Fruit fly (Drosophila melanogaster) whole organism, embryonic: ENCODE data around the gene flw.

Experiments used
- Atf6 ChIP-seq: fragments of 200-800 bp; sonication (Bioruptor generic); IDR thresholded peaks from 2 replicates; pipeline ENCODE4 v1.3.6; 2022; ENCODE audit warnings: missing biosample characterization, missing genetic modification characterization
- CG11456 ChIP-seq: fragments of 200-800 bp; sonication (Bioruptor generic); IDR thresholded peaks from 3 replicates; pipeline ENCODE4 v1.3.6; 2022; ENCODE audit warnings: missing biosample characterization, missing genetic modification characterization
- CG12219 ChIP-seq: fragments of 200-800 bp; sonication (Bioruptor generic); optimal IDR thresholded peaks from 3 replicates; lab custom pipeline; 2018; ENCODE audit warnings: missing biosample characterization, mild to moderate bottlenecking, missing genetic modification characterization
- CG12942 ChIP-seq: fragments of 200-800 bp; sonication (Bioruptor generic); optimal IDR thresholded peaks from 3 replicates; lab custom pipeline; 2016; ENCODE audit warnings: missing biosample characterization, missing genetic modification characterization
- CG13296 ChIP-seq: fragments of 200-800 bp; sonication (Bioruptor generic); optimal IDR thresholded peaks from 3 replicates; lab custom pipeline; 2018; ENCODE audit warnings: missing biosample characterization, mild to moderate bottlenecking, missing genetic modification characterization
- CG13624 ChIP-seq: fragments of 200-800 bp; sonication (Bioruptor generic); optimal IDR thresholded peaks from 2 replicates; lab custom pipeline; 2016; ENCODE audit warnings: missing biosample characterization, missing genetic modification characterization
- CG14667 ChIP-seq: fragments of 200-800 bp; sonication (Bioruptor generic); IDR thresholded peaks from 2 replicates; pipeline ENCODE4 v1.3.6; 2022; ENCODE audit warnings: missing biosample characterization, missing genetic modification characterization
- CG15073 ChIP-seq: fragments of 200-800 bp; sonication (Bioruptor generic); optimal IDR thresholded peaks from 2 replicates; lab custom pipeline; 2016; ENCODE audit warnings: missing biosample characterization, missing genetic modification characterization
- CG15514 ChIP-seq: fragments of 200-800 bp; sonication (Bioruptor generic); optimal IDR thresholded peaks from 3 replicates; lab custom pipeline; 2017; ENCODE audit warnings: missing biosample characterization, missing genetic modification characterization, mild to moderate bottlenecking, moderate library complexity, missing genetic modification reagents
- CG15696 ChIP-seq: fragments of 200-800 bp; sonication (Bioruptor generic); optimal IDR thresholded peaks from 2 replicates; lab custom pipeline; 2019; ENCODE audit warnings: missing biosample characterization, mild to moderate bottlenecking, missing genetic modification characterization, moderate library complexity
- CG17385 ChIP-seq: fragments of 200-800 bp; sonication (Bioruptor generic); optimal IDR thresholded peaks from 3 replicates; lab custom pipeline; 2018; ENCODE audit warnings: missing biosample characterization, mild to moderate bottlenecking, missing genetic modification characterization
- CG17802 ChIP-seq: fragments of 200-800 bp; sonication (Bioruptor generic); optimal IDR thresholded peaks from 2 replicates; lab custom pipeline; 2018; ENCODE audit warnings: missing biosample characterization, mild to moderate bottlenecking, missing genetic modification characterization, moderate library complexity
- CG17829 ChIP-seq: fragments of 200-800 bp; optimal IDR thresholded peaks from 2 replicates; lab custom pipeline; 2019; ENCODE audit warnings: missing biosample characterization, mild to moderate bottlenecking, missing genetic modification characterization, moderate library complexity
- CG17912 ChIP-seq: fragments of 200-800 bp; sonication (Bioruptor generic); optimal IDR thresholded peaks from 2 replicates; lab custom pipeline; 2018; ENCODE audit warnings: missing biosample characterization, mild to moderate bottlenecking, missing genetic modification characterization
- CG18619 ChIP-seq: fragments of 200-800 bp; sonication (Bioruptor generic); optimal IDR thresholded peaks from 3 replicates; lab custom pipeline; 2017; ENCODE audit warnings: missing biosample characterization, mild to moderate bottlenecking, missing genetic modification characterization
- CG18764 ChIP-seq: fragments of 200-800 bp; sonication (Bioruptor generic); optimal IDR thresholded peaks from 3 replicates; lab custom pipeline; 2016; ENCODE audit warnings: missing biosample characterization, missing genetic modification characterization
- CG2712 ChIP-seq: fragments of 200-800 bp; optimal IDR thresholded peaks from 3 replicates; lab custom pipeline; 2019; ENCODE audit warnings: missing biosample characterization, mild to moderate bottlenecking, missing genetic modification characterization, moderate library complexity
- CG2889 ChIP-seq: fragments of 200-800 bp; sonication (Bioruptor generic); IDR thresholded peaks from 3 replicates; pipeline ENCODE4 v1.3.6; 2022; ENCODE audit warnings: missing biosample characterization, missing genetic modification characterization
- CG30431 ChIP-seq: fragments of 200-800 bp; sonication (Bioruptor generic); optimal IDR thresholded peaks from 2 replicates; lab custom pipeline; 2017; ENCODE audit warnings: missing biosample characterization, missing genetic modification characterization
- CG3065 ChIP-seq: fragments of 200-800 bp; sonication (Bioruptor generic); optimal IDR thresholded peaks from 2 replicates; lab custom pipeline; 2016; ENCODE audit warnings: missing biosample characterization, missing genetic modification characterization
- CG33213 ChIP-seq: fragments of 200-800 bp; sonication (Bioruptor generic); optimal IDR thresholded peaks from 3 replicates; lab custom pipeline; 2016; ENCODE audit warnings: missing biosample characterization, missing genetic modification characterization
- CG3407 ChIP-seq: fragments of 200-800 bp; sonication (Bioruptor generic); optimal IDR thresholded peaks from 2 replicates; lab custom pipeline; 2018; ENCODE audit warnings: missing biosample characterization, mild to moderate bottlenecking, missing genetic modification characterization
- CG4282 ChIP-seq: fragments of 200-800 bp; sonication (Bioruptor generic); optimal IDR thresholded peaks from 2 replicates; lab custom pipeline; 2016; ENCODE audit warnings: missing biosample characterization, missing genetic modification characterization
- CG43689 ChIP-seq: fragments of 200-800 bp; sonication (Bioruptor generic); IDR thresholded peaks from 2 replicates; pipeline ENCODE4 v1.3.6; 2022; ENCODE audit warnings: missing biosample characterization, missing genetic modification characterization
- CG8944 ChIP-seq: fragments of 200-800 bp; sonication (Bioruptor generic); optimal IDR thresholded peaks from 3 replicates; lab custom pipeline; 2016; ENCODE audit warnings: missing biosample characterization, missing genetic modification characterization
- CoRest ChIP-seq: fragments of 200-800 bp; sonication (Bioruptor generic); optimal IDR thresholded peaks from 3 replicates; lab custom pipeline; 2018; ENCODE audit warnings: missing biosample characterization, mild to moderate bottlenecking, missing genetic modification characterization, moderate library complexity
- Doc2 ChIP-seq: fragments of 200-800 bp; sonication (Bioruptor generic); IDR thresholded peaks from 2 replicates; pipeline ENCODE4 v1.3.6; 2022; ENCODE audit warnings: missing biosample characterization, missing genetic modification characterization
- ERR ChIP-seq: fragments of 200-800 bp; sonication (Bioruptor generic); optimal IDR thresholded peaks from 2 replicates; lab custom pipeline; 2016; ENCODE audit warnings: missing biosample characterization, missing genetic modification characterization
- Hmr ChIP-seq: fragments of 200-800 bp; sonication (Bioruptor generic); optimal IDR thresholded peaks from 3 replicates; lab custom pipeline; 2017; ENCODE audit warnings: mild to moderate bottlenecking, missing biosample characterization, missing genetic modification reagents, missing genetic modification characterization
- MBD-R2 ChIP-seq: fragments of 200-800 bp; sonication (Bioruptor generic); IDR thresholded peaks from 2 replicates; pipeline ENCODE4 v1.3.6; 2022; ENCODE audit warnings: missing biosample characterization, missing genetic modification characterization
- MTF-1 ChIP-seq: fragments of 200-800 bp; sonication (Bioruptor generic); optimal IDR thresholded peaks from 2 replicates; lab custom pipeline; 2018; ENCODE audit warnings: missing biosample characterization, mild to moderate bottlenecking, missing genetic modification characterization, borderline replicate concordance
- Oli ChIP-seq: fragments of 200-800 bp; sonication (Bioruptor generic); optimal IDR thresholded peaks from 2 replicates; lab custom pipeline; 2018; ENCODE audit warnings: missing biosample characterization, mild to moderate bottlenecking, missing genetic modification characterization, moderate library complexity
- Ssrp ChIP-seq: fragments of 200-800 bp; sonication (Bioruptor generic); optimal IDR thresholded peaks from 2 replicates; lab custom pipeline; 2018; ENCODE audit warnings: missing biosample characterization, mild to moderate bottlenecking, missing genetic modification characterization, moderate library complexity
- cg ChIP-seq: fragments of 200-800 bp; sonication (Bioruptor generic); optimal IDR thresholded peaks from 3 replicates; lab custom pipeline; 2019; ENCODE audit warnings: missing biosample characterization, mild to moderate bottlenecking, missing genetic modification characterization, moderate library complexity
- dimm ChIP-seq: fragments of 200-800 bp; sonication (Bioruptor generic); IDR thresholded peaks from 2 replicates; pipeline ENCODE4 v1.3.6; 2022; ENCODE audit warnings: missing biosample characterization, missing genetic modification characterization
- fu2 ChIP-seq: fragments of 200-800 bp; sonication (Bioruptor generic); optimal IDR thresholded peaks from 2 replicates; lab custom pipeline; 2016; ENCODE audit warnings: missing biosample characterization, missing genetic modification characterization
- gce ChIP-seq: fragments of 200-800 bp; sonication (Bioruptor generic); IDR thresholded peaks from 3 replicates; pipeline ENCODE4 v1.3.6; 2022; ENCODE audit warnings: missing biosample characterization, missing genetic modification characterization
- grn ChIP-seq: fragments of 200-800 bp; sonication (Bioruptor generic); optimal IDR thresholded peaks from 3 replicates; lab custom pipeline; 2017; ENCODE audit warnings: missing biosample characterization, missing genetic modification characterization
- insv ChIP-seq, 2 experiments: fragments of 200-800 bp; sonication (Bioruptor generic); optimal IDR thresholded peaks; 3 replicates each; lab custom pipeline; 2016 to 2018; ENCODE audit warnings: missing biosample characterization in 2 of 2, missing genetic modification characterization in 2 of 2
- inv ChIP-seq: fragments of 200-800 bp; sonication (Bioruptor generic); IDR thresholded peaks from 2 replicates; pipeline ENCODE4 v1.3.6; 2022; ENCODE audit warnings: missing biosample characterization, missing genetic modification characterization; ENCODE audit not compliant: partially characterized antibody
- jumu ChIP-seq: fragments of 200-800 bp; sonication (Bioruptor generic); optimal IDR thresholded peaks from 3 replicates; lab custom pipeline; 2016; ENCODE audit warnings: missing biosample characterization, missing genetic modification characterization
- lab ChIP-seq: fragments of 200-800 bp; sonication (Bioruptor generic); optimal IDR thresholded peaks from 3 replicates; lab custom pipeline; 2017; ENCODE audit warnings: missing biosample characterization, missing genetic modification characterization, mild to moderate bottlenecking, moderate library complexity, missing genetic modification reagents
- p53 ChIP-seq: fragments of 200-800 bp; sonication (Bioruptor generic); optimal IDR thresholded peaks from 2 replicates; lab custom pipeline; 2016; ENCODE audit warnings: missing biosample characterization, missing genetic modification characterization
- phol ChIP-seq: fragments of 200-800 bp; sonication (Bioruptor generic); optimal IDR thresholded peaks from 3 replicates; lab custom pipeline; 2018; ENCODE audit warnings: missing biosample characterization, mild to moderate bottlenecking, missing genetic modification characterization, moderate library complexity
- ro ChIP-seq: fragments of 200-800 bp; sonication (Bioruptor generic); IDR thresholded peaks from 2 replicates; pipeline ENCODE4 v1.3.6; 2022; ENCODE audit warnings: missing biosample characterization, missing genetic modification characterization
- run ChIP-seq: fragments of 200-800 bp; sonication (Bioruptor generic); optimal IDR thresholded peaks from 3 replicates; lab custom pipeline; 2018; ENCODE audit warnings: missing biosample characterization, mild to moderate bottlenecking, missing genetic modification characterization
- sna ChIP-seq: fragments of 200-800 bp; sonication (Bioruptor generic); IDR thresholded peaks from 2 replicates; pipeline ENCODE4 v1.3.6; 2022; ENCODE audit warnings: missing biosample characterization, missing genetic modification characterization; ENCODE audit not compliant: partially characterized antibody
- sug ChIP-seq: fragments of 200-800 bp; optimal IDR thresholded peaks from 2 replicates; lab custom pipeline; 2019; ENCODE audit warnings: missing biosample characterization, mild to moderate bottlenecking, missing genetic modification characterization, moderate library complexity
- unpg ChIP-seq: fragments of 200-800 bp; sonication (Bioruptor generic); optimal IDR thresholded peaks from 3 replicates; lab custom pipeline; 2018; ENCODE audit warnings: missing biosample characterization, mild to moderate bottlenecking, missing genetic modification characterization, moderate library complexity
- wek ChIP-seq: fragments of 200-800 bp; sonication (Bioruptor generic); optimal IDR thresholded peaks from 3 replicates; lab custom pipeline; 2018; ENCODE audit warnings: missing biosample characterization, mild to moderate bottlenecking, missing genetic modification characterization, moderate library complexity
- zf30C ChIP-seq: fragments of 200-800 bp; sonication (Bioruptor generic); optimal IDR thresholded peaks from 3 replicates; lab custom pipeline; 2018; ENCODE audit warnings: missing biosample characterization, mild to moderate bottlenecking, missing genetic modification characterization

Gene flw

dm6 chrX:10387672-10388071 lies 1.9 kb downstream of the flw start (continued):
- TF ChIP-seq CG11456 (GFP tag; lab: Robert Waterston, UW), result peak; percentile 78; the same call in 2 of the 3 replicates
- TF ChIP-seq run (tag; lab: Kevin White, UChicago), result no peak
- TF ChIP-seq Atf6 (GFP tag; lab: Robert Waterston, UW), result peak; percentile 51; the same call in 1 of the 2 replicates
- TF ChIP-seq p53, result no peak
- no peak for TF ChIP-seq fu2 (GFP tag; lab: Kevin White, UChicago)
- TF ChIP-seq CG15073 (GFP tag; lab: Kevin White, UChicago), result no peak
- TF ChIP-seq Ssrp (tag; lab: Kevin White, UChicago), result no peak
- TF ChIP-seq CG17802, result peak; percentile 11
- TF ChIP-seq CG33213, result no peak
- TF ChIP-seq lab (GFP tag; lab: Kevin White, UChicago), result peak; percentile 60
- TF ChIP-seq CG8944 (GFP tag; lab: Kevin White, UChicago), result peak; percentile 21
- peak; percentile 25 for TF ChIP-seq CoRest (tag; lab: Kevin White, UChicago)
- no peak for TF ChIP-seq Doc2 (GFP tag; lab: Robert Waterston, UW)
- no peak for TF ChIP-seq wek (GFP tag; lab: Kevin White, UChicago)
- no peak for TF ChIP-seq cg (GFP tag; lab: Kevin White, UChicago)
- no peak for TF ChIP-seq CG12942
- TF ChIP-seq sug (tag; lab: Kevin White, UChicago), result no peak
- 0 out of 3 replicates have a peak, but pooled peaks have one; percentile 29 for TF ChIP-seq CG2889 (GFP tag; lab: Robert Waterston, UW)
- no peak for TF ChIP-seq insv (GFP tag; optimal IDR thresholded peaks at IDR 0.05; lab: Kevin White, UChicago)
- TF ChIP-seq CG18764 (GFP tag; lab: Kevin White, UChicago), result no peak
- TF ChIP-seq CG17912 (GFP tag; lab: Kevin White, UChicago), result no peak
- TF ChIP-seq phol (tag; lab: Kevin White, UChicago), result peak; percentile 15
- no peak for TF ChIP-seq sna
- peak; percentile 25 for TF ChIP-seq CG17385 (GFP tag; lab: Kevin White, UChicago)
- no peak for TF ChIP-seq CG13296
- no peak for TF ChIP-seq ERR
- TF ChIP-seq MTF-1 (GFP tag; lab: Kevin White, UChicago), result no peak
- TF ChIP-seq zf30C, result no peak
- TF ChIP-seq CG2712, result no peak
- TF ChIP-seq MBD-R2, result peak; percentile 35; the same call in 1 of the 2 replicates
- TF ChIP-seq ro, result no peak
- no peak for TF ChIP-seq inv (GFP tag; lab: Robert Waterston, UW)
- peak; percentile 27 for TF ChIP-seq CG12219 (GFP tag; lab: Kevin White, UChicago)
- TF ChIP-seq CG30431 (GFP tag; lab: Kevin White, UChicago), result no peak
- peak; percentile 40 for TF ChIP-seq Oli (tag; lab: Kevin White, UChicago)
- peak; percentile 2 for TF ChIP-seq jumu (GFP tag; lab: Kevin White, UChicago)
- no peak for TF ChIP-seq CG43689
- TF ChIP-seq CG18619, result peak; percentile 24
- TF ChIP-seq CG17829 (tag; lab: Kevin White, UChicago), result no peak
- TF ChIP-seq CG4282 (GFP tag; lab: Kevin White, UChicago), result no peak
- peak; percentile 16 for TF ChIP-seq CG13624 (GFP tag; lab: Kevin White, UChicago)
- no peak for TF ChIP-seq dimm (GFP tag; lab: Robert Waterston, UW)
- TF ChIP-seq CG3407 (GFP tag; lab: Kevin White, UChicago), result no peak
- TF ChIP-seq CG14667 (GFP tag; lab: Robert Waterston, UW), result peak; percentile 40; the same call in 1 of the 2 replicates
- peak; percentile 38 for TF ChIP-seq unpg (GFP tag; lab: Kevin White, UChicago)
- TF ChIP-seq CG15514 (GFP tag; lab: Kevin White, UChicago), result peak; percentile 1
- TF ChIP-seq gce, result no peak
- TF ChIP-seq CG15696 (tag; lab: Kevin White, UChicago), result no peak
- TF ChIP-seq CG3065 (GFP tag; lab: Kevin White, UChicago), result no peak
- peak; percentile 32 for TF ChIP-seq Hmr (GFP tag; lab: Kevin White, UChicago)
- TF ChIP-seq grn (GFP tag; lab: Kevin White, UChicago), result no peak
